Worm (Caenorhabditis elegans) whole organism, young adult: ENCODE results near the gene fbxb-26.

ENCODE experiments used
- aptf-2 ChIP-seq: fragments of 200-800 bp; sonication (Bioruptor generic); conservative IDR thresholded peaks from 2 replicates; pipeline ENCODE4 v1.3.6; 2022; ENCODE audit warnings: missing genetic modification reagents, missing genetic modification characterization, missing compliant biosample characterization
- bed-2 ChIP-seq: fragments of 200-800 bp; sonication (Bioruptor generic); IDR thresholded peaks from 2 replicates; pipeline ENCODE4 v1.3.6; 2022; ENCODE audit warnings: missing genetic modification reagents, missing genetic modification characterization, missing compliant biosample characterization
- nhr-80 ChIP-seq: sonication (generic microtip); optimal IDR thresholded peaks from 2 replicates; lab custom pipeline; 2016; ENCODE audit warnings: missing genetic modification characterization, missing compliant biosample characterization

ce11 chrII:1666025-1666424 lies 16.3 kb upstream of the fbxb-26 start, which contains the start of gene srlf-29:
- TF ChIP-seq aptf-2 (GFP tag; lab: Robert Waterston, UW) (no peak), nhr-80 (tag; lab: Kevin White, UChicago) (no peak), bed-2 (GFP tag; lab: Robert Waterston, UW) (no peak)
